Fruit fly (Drosophila melanogaster): ENCODE results near the gene CG31495.
A peak's percentile ranks its signal among the peaks of the same experiment; 100 is the strongest.

Gene CG31495

dm6 chr3R:13793105-13793978, 46.4 kb downstream of the CG31495 start (continued):
- no peak for TF ChIP-seq salr (GFP tag; optimal IDR thresholded peaks at IDR 0.05)
- TF ChIP-seq CG6792 (GFP tag; optimal IDR thresholded peaks at IDR 0.05) = peak; percentile 72
- no peak for TF ChIP-seq Ets96B (tag; optimal IDR thresholded peaks at IDR 0.05)
- no peak for TF ChIP-seq spab (GFP tag; optimal IDR thresholded peaks at IDR 0.05)
- peak; percentile 88 for TF ChIP-seq Smox (GFP tag; optimal IDR thresholded peaks at IDR 0.05)
- no peak for TF ChIP-seq fd85E (GFP tag; optimal IDR thresholded peaks at IDR 0.05)
- peak; percentile 49 for TF ChIP-seq Hr4 (GFP tag; optimal IDR thresholded peaks at IDR 0.05)
- peak; percentile 84 for TF ChIP-seq Ets21C (GFP tag; optimal IDR thresholded peaks at IDR 0.05)
- peak; percentile 56 for TF ChIP-seq CG10631 (GFP tag; optimal IDR thresholded peaks at IDR 0.05)
- no peak for TF ChIP-seq fkh (GFP tag; optimal IDR thresholded peaks at IDR 0.05)
- no peak for TF ChIP-seq CG7368 (GFP tag; optimal IDR thresholded peaks at IDR 0.05)
- peak; percentile 90 for TF ChIP-seq CG31627 (GFP tag; optimal IDR thresholded peaks at IDR 0.05)
- TF ChIP-seq Eip75B (GFP tag; optimal IDR thresholded peaks at IDR 0.05) = peak; percentile 57
- peak; percentile 90 for TF ChIP-seq Sox102F (GFP tag; optimal IDR thresholded peaks at IDR 0.05)
- TF ChIP-seq Met (GFP tag; optimal IDR thresholded peaks at IDR 0.05) = peak; percentile 94
- no peak for TF ChIP-seq CG6276 (GFP tag; optimal IDR thresholded peaks at IDR 0.05)
- TF ChIP-seq Eip78C (GFP tag) = peak; percentile 91
- TF ChIP-seq Lpt (GFP tag; optimal IDR thresholded peaks at IDR 0.05) = no peak
- no peak for TF ChIP-seq CG3032 (tag; optimal IDR thresholded peaks at IDR 0.05)
- peak; percentile 89 for TF ChIP-seq lz (GFP tag; optimal IDR thresholded peaks at IDR 0.05)
- TF ChIP-seq Blimp-1 (GFP tag; optimal IDR thresholded peaks at IDR 0.05) = peak; percentile 56

dm6 chr3R:13790820-13791219, 48.9 kb downstream of the CG31495 start:
- TF ChIP-seq Lpt (GFP tag; optimal IDR thresholded peaks at IDR 0.05) (no peak), pdm3 (GFP tag; optimal IDR thresholded peaks at IDR 0.05) (no peak), Hr38 (GFP tag; optimal IDR thresholded peaks at IDR 0.05) (no peak), CG16779 (tag; optimal IDR thresholded peaks at IDR 0.05) (no peak), lz (GFP tag; optimal IDR thresholded peaks at IDR 0.05) (no peak), Eip93F (GFP tag; optimal IDR thresholded peaks at IDR 0.05) (no peak), Ets21C (GFP tag; optimal IDR thresholded peaks at IDR 0.05) (no peak), fd85E (GFP tag; optimal IDR thresholded peaks at IDR 0.05) (no peak), CG32006 (GFP tag; optimal IDR thresholded peaks at IDR 0.05) (no peak), Sox15 (GFP tag; optimal IDR thresholded peaks at IDR 0.05) (no peak), CG4318 (GFP tag; optimal IDR thresholded peaks at IDR 0.05) (no peak), CG8632 (GFP tag; optimal IDR thresholded peaks at IDR 0.05) (no peak), eg (GFP tag; IDR thresholded peaks at IDR 0.05) (no peak), CG11762 (GFP tag; optimal IDR thresholded peaks at IDR 0.05; ENCODE audit: insufficient read depth) (no peak), Eip78C (GFP tag) (peak; percentile 67), CG7368 (GFP tag; optimal IDR thresholded peaks at IDR 0.05) (no peak), CG10631 (GFP tag; optimal IDR thresholded peaks at IDR 0.05) (no peak), Hr4 (GFP tag; optimal IDR thresholded peaks at IDR 0.05) (no peak), Met (GFP tag; optimal IDR thresholded peaks at IDR 0.05) (no peak), Blimp-1 (GFP tag; optimal IDR thresholded peaks at IDR 0.05) (no peak), Hr39 (GFP tag; optimal IDR thresholded peaks at IDR 0.05) (no peak), svp (GFP tag) (peak; percentile 90), CG6163 (GFP tag; IDR thresholded peaks at IDR 0.05) (no peak), CG15336 (GFP tag; IDR thresholded peaks at IDR 0.05) (0 out of 2 replicates have a peak, but pooled peaks have one; percentile 5), ss (GFP tag; optimal IDR thresholded peaks at IDR 0.05) (no peak), CG6808 (GFP tag; optimal IDR thresholded peaks at IDR 0.05) (no peak), CG9139 (GFP tag; optimal IDR thresholded peaks at IDR 0.05) (no peak)
